Fruit fly (Drosophila melanogaster): ENCODE results near the gene Hrb98DE.

Hrb98DE gene

dm6 chr3R:28629186-28629979 is 29.7 kb downstream of the Hrb98DE start:
- TF ChIP-seq CG16779 (tag; optimal IDR thresholded peaks at IDR 0.05) (no peak), CG9139 (GFP tag; optimal IDR thresholded peaks at IDR 0.05) (no peak), CG1621 (tag; optimal IDR thresholded peaks at IDR 0.05) (no peak), net (GFP tag; optimal IDR thresholded peaks at IDR 0.05) (peak; percentile 42), cyc (GFP tag; optimal IDR thresholded peaks at IDR 0.05) (peak; percentile 23), CG11294 (GFP tag; IDR thresholded peaks at IDR 0.05) (no peak), CG6792 (GFP tag; optimal IDR thresholded peaks at IDR 0.05) (peak; percentile 31), dac (GFP tag; optimal IDR thresholded peaks at IDR 0.05) (no peak), CG6854 (GFP tag; optimal IDR thresholded peaks at IDR 0.05) (no peak), Sox102F (GFP tag; optimal IDR thresholded peaks at IDR 0.05) (no peak), Sox14 (GFP tag; optimal IDR thresholded peaks at IDR 0.05) (peak; percentile 32), CG10631 (GFP tag; optimal IDR thresholded peaks at IDR 0.05) (peak; percentile 60), CG8632 (GFP tag; optimal IDR thresholded peaks at IDR 0.05) (peak; percentile 45), CG11902 (GFP tag; optimal IDR thresholded peaks at IDR 0.05) (no peak), CG32006 (GFP tag; optimal IDR thresholded peaks at IDR 0.05) (peak; percentile 79), Sox15 (GFP tag; optimal IDR thresholded peaks at IDR 0.05) (peak; percentile 6), Eip93F (GFP tag; optimal IDR thresholded peaks at IDR 0.05) (no peak), dsx (GFP tag; optimal IDR thresholded peaks at IDR 0.05; ENCODE audit: poor library complexity, severe bottlenecking) (peak; percentile 18), Eip78C (GFP tag) (peak; percentile 83), CG3032 (tag; optimal IDR thresholded peaks at IDR 0.05) (peak; percentile 54), CG8319 (GFP tag; optimal IDR thresholded peaks at IDR 0.05) (no peak), CG3919 (GFP tag; optimal IDR thresholded peaks at IDR 0.05) (peak; percentile 43), achi (GFP tag; optimal IDR thresholded peaks at IDR 0.05) (peak; percentile 46), vri (GFP tag; optimal IDR thresholded peaks at IDR 0.05) (peak; percentile 78), Ets96B (tag; optimal IDR thresholded peaks at IDR 0.05) (peak; percentile 53), eg (GFP tag; IDR thresholded peaks at IDR 0.05) (peak; percentile 41; the same call in 1 of the 3 replicates), Gug (GFP tag; IDR thresholded peaks at IDR 0.05) (no peak), fd85E (GFP tag; optimal IDR thresholded peaks at IDR 0.05) (no peak), Hr39 (GFP tag; optimal IDR thresholded peaks at IDR 0.05) (peak; percentile 38), esn (GFP tag; optimal IDR thresholded peaks at IDR 0.05) (peak; percentile 55), fd59A (GFP tag; optimal IDR thresholded peaks at IDR 0.05) (peak; percentile 33), Ets21C (GFP tag; optimal IDR thresholded peaks at IDR 0.05) (no peak), CG31627 (GFP tag; optimal IDR thresholded peaks at IDR 0.05) (peak; percentile 13), CG6276 (GFP tag; optimal IDR thresholded peaks at IDR 0.05) (no peak), Met (GFP tag; optimal IDR thresholded peaks at IDR 0.05) (peak; percentile 36), Smox (GFP tag; optimal IDR thresholded peaks at IDR 0.05) (peak; percentile 28), CG11762 (GFP tag; optimal IDR thresholded peaks at IDR 0.05; ENCODE audit: insufficient read depth) (peak; percentile 24), salr (GFP tag; optimal IDR thresholded peaks at IDR 0.05) (peak in 1 of 2 experiments; percentile 71), fkh (GFP tag; optimal IDR thresholded peaks at IDR 0.05) (no peak), acj6 (GFP tag; optimal IDR thresholded peaks at IDR 0.05) (peak; percentile 67), OdsH (GFP tag; optimal IDR thresholded peaks at IDR 0.05) (peak; percentile 76), CG4318 (GFP tag; optimal IDR thresholded peaks at IDR 0.05) (peak; percentile 38), Blimp-1 (GFP tag; optimal IDR thresholded peaks at IDR 0.05) (peak; percentile 14), ss (GFP tag; optimal IDR thresholded peaks at IDR 0.05) (peak in 1 of 2 experiments; percentile 37), Hr4 (GFP tag; optimal IDR thresholded peaks at IDR 0.05) (peak; percentile 55), pdm3 (GFP tag; optimal IDR thresholded peaks at IDR 0.05) (peak; percentile 53), Lpt (GFP tag; optimal IDR thresholded peaks at IDR 0.05) (peak; percentile 19), lz (GFP tag; optimal IDR thresholded peaks at IDR 0.05) (peak; percentile 16), CG7368 (GFP tag; optimal IDR thresholded peaks at IDR 0.05) (no peak), CG6808 (GFP tag; optimal IDR thresholded peaks at IDR 0.05) (peak; percentile 53)

Measured in whole organism, prepupa.